Worm (Caenorhabditis elegans): ENCODE results near the gene cox-5A.

DNA sequence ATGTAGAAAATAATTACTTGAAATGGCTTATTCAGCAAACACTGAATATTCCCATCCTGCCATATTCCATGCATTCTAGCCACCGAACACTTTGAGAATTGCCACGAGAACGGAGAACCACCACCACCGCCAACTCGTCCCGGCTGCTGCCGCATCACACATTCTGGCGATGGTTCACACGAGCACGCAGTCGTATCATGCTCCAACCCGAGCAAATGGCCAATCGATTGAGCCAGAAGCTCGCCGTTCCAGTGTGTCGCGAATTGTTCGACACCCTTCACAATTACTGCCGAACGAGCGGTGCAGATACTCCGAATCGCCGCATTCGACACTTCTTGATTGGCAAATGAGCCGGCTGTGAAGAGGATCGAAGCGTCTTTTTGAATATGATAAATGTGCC lies 20.1 kb upstream of the cox-5A start:
- TF ChIP-seq ceh-9 (tag; optimal IDR thresholded peaks at IDR 0.05) (no peak), daf-12 (tag; optimal IDR thresholded peaks at IDR 0.05) (no peak), fkh-2 (tag; optimal IDR thresholded peaks at IDR 0.05) (no peak), nhr-237 (tag; optimal IDR thresholded peaks at IDR 0.05) (no peak), nfya-1 (tag; optimal IDR thresholded peaks at IDR 0.05; ENCODE audit: insufficient read depth) (no peak), pha-4 (tag; optimal IDR thresholded peaks at IDR 0.05) (no peak), nhr-67 (tag; optimal IDR thresholded peaks at IDR 0.05) (no peak), elt-3 (tag; optimal IDR thresholded peaks at IDR 0.05) (no peak), aly-2 (tag; optimal IDR thresholded peaks at IDR 0.05) (no peak), nhr-76 (tag; optimal IDR thresholded peaks at IDR 0.05) (no peak), mml-1 (tag; optimal IDR thresholded peaks at IDR 0.05) (no peak)

All from whole organism, L3 larva.